Worm (Caenorhabditis elegans) whole organism, early embryonic: ENCODE measurements around the gene C48D1.1.

Experiments used
- B0310.2 ChIP-seq: sonication (generic microtip); optimal IDR thresholded peaks from 2 replicates; lab custom pipeline; 2016; ENCODE audit warnings: mild to moderate bottlenecking, missing genetic modification characterization, missing compliant biosample characterization
- F13C5.2 ChIP-seq: sonication (generic microtip); optimal IDR thresholded peaks from 2 replicates; lab custom pipeline; 2017; ENCODE audit warnings: mild to moderate bottlenecking, missing genetic modification characterization, inconsistent platforms, missing compliant biosample characterization
- aly-1 ChIP-seq: sonication (generic microtip); optimal IDR thresholded peaks from 2 replicates; lab custom pipeline; 2016; ENCODE audit warnings: missing genetic modification characterization, missing compliant biosample characterization
- ama-1 ChIP-seq: fragments of 150-350 bp; optimal IDR thresholded peaks from 2 replicates; lab custom pipeline; 2014
- ceh-13 ChIP-seq: fragments of 200-800 bp; sonication (Bioruptor generic); optimal IDR thresholded peaks from 2 replicates; lab custom pipeline; 2018; ENCODE audit warnings: mild to moderate bottlenecking, missing genetic modification characterization, missing compliant biosample characterization
- ets-7 ChIP-seq: sonication (generic microtip); optimal IDR thresholded peaks from 2 replicates; lab custom pipeline; 2016; ENCODE audit warnings: missing genotype, missing genetic modification characterization, missing compliant biosample characterization
- flt-1 ChIP-seq: fragments of 200-800 bp; sonication (Bioruptor generic); IDR thresholded peaks from 2 replicates; pipeline ENCODE4 v1.3.6; 2022; ENCODE audit warnings: missing genetic modification characterization, missing compliant biosample characterization
- hmg-4 ChIP-seq: fragments of 200-800 bp; sonication (Bioruptor generic); optimal IDR thresholded peaks from 2 replicates; lab custom pipeline; 2018; ENCODE audit warnings: mild to moderate bottlenecking, missing genetic modification characterization, missing compliant biosample characterization
- hnd-1 ChIP-seq: sonication (generic microtip); optimal IDR thresholded peaks from 2 replicates; lab custom pipeline; 2016; ENCODE audit warnings: missing genetic modification characterization, missing compliant biosample characterization
- scrt-1 ChIP-seq: fragments of 200-800 bp; sonication (Bioruptor generic); IDR thresholded peaks from 2 replicates; pipeline ENCODE4 v1.3.6; 2022; ENCODE audit warnings: missing genetic modification characterization, missing compliant biosample characterization
- tbx-11 ChIP-seq: fragments of 200-800 bp; sonication (Bioruptor generic); IDR thresholded peaks from 2 replicates; pipeline ENCODE4 v1.3.6; 2022; ENCODE audit warnings: missing genetic modification characterization, missing compliant biosample characterization
- tra-4 ChIP-seq: sonication (generic microtip); optimal IDR thresholded peaks from 2 replicates; lab custom pipeline; 2017; ENCODE audit warnings: missing genetic modification characterization, missing compliant biosample characterization

DNA sequence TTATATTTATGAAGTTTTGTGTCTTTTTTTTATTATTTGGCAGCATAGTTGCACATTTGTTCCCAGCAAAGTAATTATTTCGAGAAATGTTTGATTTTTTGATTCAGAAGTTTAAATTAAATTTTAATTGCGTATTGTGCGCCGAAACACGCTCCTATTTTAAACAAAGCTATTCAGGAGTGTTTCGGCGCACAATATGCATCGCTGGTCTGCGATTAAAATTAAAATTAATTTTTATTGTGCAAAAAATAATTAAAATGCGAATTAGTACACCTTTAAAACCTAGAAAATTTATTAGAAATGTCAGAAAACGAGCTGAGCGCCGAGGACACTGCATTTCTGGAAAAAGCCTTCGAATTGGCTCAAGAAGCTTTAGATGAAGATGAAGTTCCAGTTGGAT is 46.2 kb upstream of the C48D1.1 start, which contains the start of gene JC8.4:
- TF ChIP-seq ama-1: no peak
- TF ChIP-seq aly-1 (tag; lab: Kevin White, UChicago): no peak
- TF ChIP-seq ets-7 (tag; lab: Kevin White, UChicago): no peak
- no peak for TF ChIP-seq B0310.2 (tag; lab: Kevin White, UChicago)
- TF ChIP-seq ceh-13 (GFP tag; lab: Kevin White, UChicago): no peak
- no peak for TF ChIP-seq hnd-1
- no peak for TF ChIP-seq flt-1 (GFP tag; lab: Robert Waterston, UW)
- TF ChIP-seq scrt-1 (GFP tag; lab: Robert Waterston, UW): no peak
- TF ChIP-seq F13C5.2: no peak
- TF ChIP-seq tbx-11 (GFP tag; lab: Robert Waterston, UW): no peak
- TF ChIP-seq tra-4 (tag; lab: Kevin White, UChicago): no peak
- no peak for TF ChIP-seq hmg-4 (GFP tag; lab: Kevin White, UChicago)
